Fruit fly (Drosophila melanogaster): Measurements from ENCODE around the gene CG17746.

Gene CG17746

DNA sequence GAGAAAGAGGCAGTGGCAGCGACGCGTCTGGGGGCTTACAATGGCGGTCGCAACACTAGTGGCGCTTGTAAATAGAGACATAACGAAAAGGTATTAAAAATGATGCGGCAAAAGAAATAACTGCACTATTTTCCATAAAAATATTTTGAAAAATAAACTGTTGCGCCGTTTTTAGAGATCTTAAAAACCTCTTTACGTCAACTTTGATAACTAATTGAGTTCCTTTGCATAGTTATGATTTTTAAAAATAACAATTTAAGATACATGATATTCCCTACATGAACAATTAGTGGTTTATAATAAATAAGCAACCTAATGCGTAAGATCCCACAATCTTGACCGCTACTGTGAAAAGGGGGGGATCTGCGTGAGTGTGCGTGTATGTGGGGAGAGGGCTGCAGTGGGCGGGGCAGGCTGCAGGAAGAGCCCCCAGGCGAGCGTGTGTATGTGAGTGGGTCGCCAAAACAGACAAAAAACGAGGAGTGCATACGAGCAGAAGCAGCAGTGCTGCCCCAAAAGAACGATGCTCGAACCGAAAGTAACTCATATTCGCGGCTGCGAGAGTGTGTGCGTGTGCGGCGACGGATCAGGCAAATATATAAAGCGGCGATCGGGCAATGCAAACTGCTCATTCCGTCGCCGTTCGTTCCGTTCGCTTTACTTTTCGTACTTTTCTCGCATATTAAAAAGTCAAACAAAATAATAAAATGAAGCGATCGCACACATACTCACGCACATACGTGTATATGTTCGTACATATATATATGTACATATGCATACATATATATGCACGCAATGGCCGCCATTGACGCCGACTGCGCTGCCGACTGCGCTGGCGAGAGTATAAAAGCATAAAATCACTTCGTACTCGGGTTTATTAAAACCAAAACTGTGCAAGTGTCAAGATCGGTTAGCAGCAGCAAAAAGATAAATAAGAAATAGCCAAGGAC lies 9.6 kb upstream of the CG17746 start (continued):
- TF ChIP-seq bcd (GFP tag; optimal IDR thresholded peaks at IDR 0.05) (peak; percentile 43), z (GFP tag; IDR thresholded peaks at IDR 0.05) (no peak), amos (GFP tag; IDR thresholded peaks at IDR 0.05; ENCODE audit: partially characterized antibody) (no peak), Chrac-16 (GFP tag; optimal IDR thresholded peaks at IDR 0.05) (peak; percentile 19), CG4328 (GFP tag; optimal IDR thresholded peaks at IDR 0.05) (no peak), CG5953 (GFP tag; IDR thresholded peaks at IDR 0.05) (peak; percentile 37; the same call in 1 of the 2 replicates), Mes4 (GFP tag; optimal IDR thresholded peaks at IDR 0.05) (no peak), CG10959 (GFP tag; IDR thresholded peaks at IDR 0.05) (no peak), CG32767 (GFP tag; IDR thresholded peaks at IDR 0.05) (0 out of 2 replicates have a peak, but pooled peaks have one; percentile 21), croc (GFP tag; conservative IDR thresholded peaks at IDR 0.05) (no peak), Xbp1 (GFP tag; optimal IDR thresholded peaks at IDR 0.05) (peak; percentile 59), Hsf (GFP tag; optimal IDR thresholded peaks at IDR 0.05) (peak; percentile 40), CrebB (tag; optimal IDR thresholded peaks at IDR 0.05) (no peak), schlank (tag; optimal IDR thresholded peaks at IDR 0.05) (no peak), zf30C (GFP tag; optimal IDR thresholded peaks at IDR 0.05) (no peak), H15 (GFP tag; IDR thresholded peaks at IDR 0.05) (no peak), CG8388 (GFP tag; optimal IDR thresholded peaks at IDR 0.05) (no peak), grn (GFP tag; optimal IDR thresholded peaks at IDR 0.05) (no peak), Adf1 (GFP tag; IDR thresholded peaks at IDR 0.05) (peak; percentile 22), repo (GFP tag; optimal IDR thresholded peaks at IDR 0.05) (no peak), CG6813 (GFP tag; optimal IDR thresholded peaks at IDR 0.05) (no peak), CG10543 (GFP tag; optimal IDR thresholded peaks at IDR 0.05) (no peak), CG6272 (GFP tag; IDR thresholded peaks at IDR 0.05) (no peak), inv (GFP tag; IDR thresholded peaks at IDR 0.05; ENCODE audit: partially characterized antibody) (no peak), pum (GFP tag; optimal IDR thresholded peaks at IDR 0.05) (no peak), CG18011 (GFP tag; optimal IDR thresholded peaks at IDR 0.05) (no peak), Atf-2 (GFP tag; optimal IDR thresholded peaks at IDR 0.05) (peak; percentile 29), CG14050 (GFP tag; IDR thresholded peaks at IDR 0.05) (no peak), CG43689 (GFP tag; IDR thresholded peaks at IDR 0.05) (no peak), sima (GFP tag; optimal IDR thresholded peaks at IDR 0.05) (no peak), CG6854 (GFP tag; optimal IDR thresholded peaks at IDR 0.05) (no peak), br (optimal IDR thresholded peaks at IDR 0.05) (no peak), ssp (GFP tag; IDR thresholded peaks at IDR 0.05) (no peak), CG2712 (tag; optimal IDR thresholded peaks at IDR 0.05) (peak; percentile 54), Spps (tag; optimal IDR thresholded peaks at IDR 0.05) (no peak), CG34376 (GFP tag; optimal IDR thresholded peaks at IDR 0.05) (no peak), CG1529 (GFP tag; optimal IDR thresholded peaks at IDR 0.05) (peak; percentile 39), CG8089 (GFP tag; optimal IDR thresholded peaks at IDR 0.05) (no peak), dan (GFP tag; IDR thresholded peaks at IDR 0.05) (no peak), HLH3B (GFP tag; IDR thresholded peaks at IDR 0.05) (no peak), jumu (GFP tag; optimal IDR thresholded peaks at IDR 0.05) (no peak), Blimp-1 (GFP tag; optimal IDR thresholded peaks at IDR 0.05) (peak; percentile 36), CG42726 (GFP tag; IDR thresholded peaks at IDR 0.05; ENCODE audit: partially characterized antibody) (no peak), NFAT (GFP tag; IDR thresholded peaks at IDR 0.05) (no peak), MBD-R2 (GFP tag; IDR thresholded peaks at IDR 0.05) (no peak), CG7745 (tag; optimal IDR thresholded peaks at IDR 0.05) (no peak), CG7963 (GFP tag; IDR thresholded peaks at IDR 0.05; ENCODE audit: partially characterized antibody) (no peak), CG10366 (GFP tag; IDR thresholded peaks at IDR 0.05) (no peak; the same call in 1 of the 2 replicates), insv (GFP tag; optimal IDR thresholded peaks at IDR 0.05) (no peak), bowl (GFP tag; IDR thresholded peaks at IDR 0.05) (no peak)

Measured in whole organism, embryonic.